Fruit fly (Drosophila melanogaster) whole organism, embryonic: ENCODE measurements around the gene Prx4.

ENCODE experiments used
- Awh ChIP-seq: fragments of 200-800 bp; sonication (Bioruptor generic); IDR thresholded peaks from 2 replicates; pipeline ENCODE4, ENCODE4 v1.3.6; 2022; ENCODE audit warnings: missing biosample characterization, missing genetic modification characterization
- CG10209 ChIP-seq: fragments of 200-800 bp; sonication (Bioruptor generic); optimal IDR thresholded peaks from 3 replicates; lab custom pipeline; 2017; ENCODE audit warnings: missing biosample characterization, mild to moderate bottlenecking, missing genetic modification characterization, missing genetic modification reagents
- CG11085 ChIP-seq: fragments of 200-800 bp; sonication (Bioruptor generic); IDR thresholded peaks from 2 replicates; pipeline ENCODE4 v1.3.6; 2022; ENCODE audit warnings: missing biosample characterization, missing genetic modification characterization
- CG11247 ChIP-seq: fragments of 200-800 bp; sonication (Bioruptor generic); IDR thresholded peaks from 2 replicates; pipeline ENCODE4 v1.3.6; 2022; ENCODE audit warnings: missing biosample characterization, missing genetic modification characterization
- CG11723 ChIP-seq: fragments of 200-800 bp; sonication (Bioruptor generic); optimal IDR thresholded peaks from 2 replicates; lab custom pipeline; 2017; ENCODE audit warnings: missing biosample characterization, mild to moderate bottlenecking, missing genetic modification characterization
- CG13123 ChIP-seq: fragments of 200-800 bp; sonication (Bioruptor generic); optimal IDR thresholded peaks from 2 replicates; lab custom pipeline; 2016; ENCODE audit warnings: missing biosample characterization, missing genetic modification characterization
- CG15514 ChIP-seq: fragments of 200-800 bp; sonication (Bioruptor generic); optimal IDR thresholded peaks from 3 replicates; lab custom pipeline; 2017; ENCODE audit warnings: missing biosample characterization, missing genetic modification characterization, mild to moderate bottlenecking, moderate library complexity, missing genetic modification reagents
- CG17802 ChIP-seq: fragments of 200-800 bp; sonication (Bioruptor generic); optimal IDR thresholded peaks from 2 replicates; lab custom pipeline; 2018; ENCODE audit warnings: missing biosample characterization, mild to moderate bottlenecking, missing genetic modification characterization, moderate library complexity
- CG18476 ChIP-seq: fragments of 200-800 bp; sonication (Bioruptor generic); optimal IDR thresholded peaks from 2 replicates; lab custom pipeline; 2016; ENCODE audit warnings: missing biosample characterization, mild to moderate bottlenecking, missing genetic modification characterization
- CG2129 ChIP-seq: fragments of 200-800 bp; sonication (Bioruptor generic); IDR thresholded peaks from 2 replicates; pipeline ENCODE4 v1.3.6; 2022; ENCODE audit warnings: missing biosample characterization, missing genetic modification characterization; ENCODE audit not compliant: partially characterized antibody
- CG30403 ChIP-seq: fragments of 200-800 bp; sonication (Bioruptor generic); optimal IDR thresholded peaks from 3 replicates; lab custom pipeline; 2016; ENCODE audit warnings: missing biosample characterization, missing genetic modification characterization
- CG3163 ChIP-seq: fragments of 200-800 bp; sonication (Bioruptor generic); optimal IDR thresholded peaks from 3 replicates; lab custom pipeline; 2016; ENCODE audit warnings: missing biosample characterization, missing genetic modification characterization
- CG32767 ChIP-seq: fragments of 200-800 bp; sonication (Bioruptor generic); IDR thresholded peaks from 2 replicates; pipeline ENCODE4 v1.3.6; 2022; ENCODE audit warnings: missing biosample characterization, missing genetic modification characterization
- CG6175 ChIP-seq: fragments of 200-800 bp; sonication (Bioruptor generic); IDR thresholded peaks from 3 replicates; pipeline ENCODE4 v1.3.6; 2022; ENCODE audit warnings: missing biosample characterization, missing genetic modification characterization
- CG6272 ChIP-seq: fragments of 200-800 bp; sonication (Bioruptor generic); IDR thresholded peaks from 2 replicates; pipeline ENCODE4 v1.3.6; 2022; ENCODE audit warnings: missing biosample characterization, missing genetic modification characterization
- CG7372 ChIP-seq: fragments of 200-800 bp; sonication (Bioruptor generic); IDR thresholded peaks from 2 replicates; pipeline ENCODE4 v1.3.6; 2022; ENCODE audit warnings: missing biosample characterization, missing genetic modification characterization
- CG7745 ChIP-seq: fragments of 200-800 bp; sonication (Bioruptor generic); optimal IDR thresholded peaks from 2 replicates; lab custom pipeline; 2018; ENCODE audit warnings: missing biosample characterization, mild to moderate bottlenecking, missing genetic modification characterization, moderate library complexity
- CG8281 ChIP-seq: fragments of 200-800 bp; sonication (Bioruptor generic); optimal IDR thresholded peaks from 2 replicates; lab custom pipeline; 2018; ENCODE audit warnings: missing biosample characterization, mild to moderate bottlenecking, missing genetic modification characterization, moderate library complexity
- CG9727 ChIP-seq: fragments of 200-800 bp; sonication (Bioruptor generic); optimal IDR thresholded peaks from 3 replicates; lab custom pipeline; 2017; ENCODE audit warnings: missing biosample characterization, mild to moderate bottlenecking, missing genetic modification characterization
- CG9817 ChIP-seq: fragments of 200-800 bp; sonication (Bioruptor generic); optimal IDR thresholded peaks from 2 replicates; lab custom pipeline; 2018; ENCODE audit warnings: missing biosample characterization, mild to moderate bottlenecking, missing genetic modification characterization, moderate library complexity
- CkIIα-i1 ChIP-seq: fragments of 200-800 bp; sonication (Bioruptor generic); IDR thresholded peaks from 2 replicates; pipeline ENCODE4 v1.3.6; 2022; ENCODE audit warnings: missing biosample characterization, missing genetic modification characterization
- E2f1 ChIP-seq: fragments of 200-800 bp; sonication (Bioruptor generic); IDR thresholded peaks from 2 replicates; pipeline ENCODE4 v1.3.6; 2022; ENCODE audit warnings: missing biosample characterization, missing genetic modification characterization
- HHEX ChIP-seq: fragments of 200-800 bp; sonication (Bioruptor generic); optimal IDR thresholded peaks from 3 replicates; lab custom pipeline; 2017; ENCODE audit warnings: missing biosample characterization, mild to moderate bottlenecking, missing genetic modification characterization, missing genetic modification reagents
- NFAT ChIP-seq: fragments of 200-800 bp; sonication (Bioruptor generic); IDR thresholded peaks from 2 replicates; pipeline ENCODE4 v1.3.6; 2022; ENCODE audit warnings: missing biosample characterization, missing genetic modification characterization
- Oaz ChIP-seq: fragments of 200-800 bp; sonication (Bioruptor generic); IDR thresholded peaks from 2 replicates; pipeline ENCODE4 v1.3.6; 2022; ENCODE audit warnings: missing biosample characterization, missing genetic modification characterization
- Poxn ChIP-seq: fragments of 200-800 bp; sonication (Bioruptor generic); IDR thresholded peaks from 2 replicates; pipeline ENCODE4 v1.3.6; 2022; ENCODE audit warnings: missing biosample characterization, missing genetic modification characterization
- Vsx1 ChIP-seq: fragments of 200-800 bp; sonication (Bioruptor generic); optimal IDR thresholded peaks from 2 replicates; lab custom pipeline; 2017; ENCODE audit warnings: missing biosample characterization, mild to moderate bottlenecking, missing genetic modification characterization, missing genetic modification reagents
- br ChIP-seq: fragments of >200 bp; optimal IDR thresholded peaks from 2 replicates; lab custom pipeline; 2017
- bsh ChIP-seq, 2 experiments: fragments of 200-800 bp; sonication (Bioruptor generic); optimal IDR thresholded peaks; 2 replicates each; lab custom pipeline; 2017 to 2018; ENCODE audit warnings: mild to moderate bottlenecking in 2 of 2, missing biosample characterization in 2 of 2, missing genetic modification characterization in 2 of 2, moderate library complexity in 1 of 2
- chinmo ChIP-seq: fragments of 200-800 bp; sonication (Bioruptor generic); IDR thresholded peaks from 4 replicates; pipeline ENCODE4 v1.3.6; 2022; ENCODE audit warnings: missing biosample characterization, missing genetic modification characterization; ENCODE audit not compliant: partially characterized antibody
- ci ChIP-seq: fragments of 200-800 bp; sonication (Bioruptor generic); IDR thresholded peaks from 3 replicates; pipeline ENCODE4 v1.3.6; 2022; ENCODE audit warnings: missing biosample characterization, missing genetic modification characterization
- emc ChIP-seq: fragments of 200-800 bp; sonication (Bioruptor generic); optimal IDR thresholded peaks from 2 replicates; lab custom pipeline; 2016; ENCODE audit warnings: missing biosample characterization, missing genetic modification characterization
- eve ChIP-seq, 2 experiments: fragments of >200 bp; optimal IDR thresholded peaks; 2 replicates each; lab custom pipeline; 2017; ENCODE audit warnings: missing biosample characterization in 2 of 2, missing genetic modification characterization in 2 of 2
- fd3F ChIP-seq: fragments of 200-800 bp; sonication (Bioruptor generic); optimal IDR thresholded peaks from 2 replicates; lab custom pipeline; 2018; ENCODE audit warnings: missing biosample characterization, mild to moderate bottlenecking, missing genetic modification characterization, moderate library complexity
- fd96Cb ChIP-seq: fragments of 200-800 bp; sonication (Bioruptor generic); optimal IDR thresholded peaks from 2 replicates; lab custom pipeline; 2018; ENCODE audit warnings: missing biosample characterization, mild to moderate bottlenecking, missing genetic modification characterization, moderate library complexity
- gcm ChIP-seq: fragments of 200-800 bp; sonication (Bioruptor generic); optimal IDR thresholded peaks from 2 replicates; lab custom pipeline; 2019; ENCODE audit warnings: missing biosample characterization, mild to moderate bottlenecking, missing genetic modification characterization, moderate library complexity
- gcm2 ChIP-seq: fragments of 200-800 bp; sonication (Bioruptor generic); optimal IDR thresholded peaks from 2 replicates; lab custom pipeline; 2016; ENCODE audit warnings: missing biosample characterization, missing genetic modification characterization
- hb ChIP-seq: fragments of 200-800 bp; sonication (Bioruptor generic); IDR thresholded peaks from 3 replicates; pipeline ENCODE4 v1.3.6; 2022; ENCODE audit warnings: missing biosample characterization, missing genetic modification characterization; ENCODE audit not compliant: partially characterized antibody
- kay ChIP-seq: fragments of 200-800 bp; sonication (Bioruptor generic); optimal IDR thresholded peaks from 2 replicates; lab custom pipeline; 2016; ENCODE audit warnings: missing biosample characterization, missing genetic modification characterization
- lola ChIP-seq, 3 experiments: fragments of >200 bp in 2 of 3; fragments of 200-800 bp in 1 of 3; sonication (Bioruptor generic) in 1 of 3; optimal IDR thresholded peaks; 2 replicates each; lab custom pipeline; 2017 to 2019; ENCODE audit warnings: missing biosample characterization in 3 of 3, missing genetic modification characterization in 3 of 3, mild to moderate bottlenecking in 1 of 3, moderate library complexity in 1 of 3
- nerfin-1 ChIP-seq: fragments of 200-800 bp; sonication (Bioruptor generic); optimal IDR thresholded peaks from 3 replicates; lab custom pipeline; 2019; ENCODE audit warnings: missing biosample characterization, mild to moderate bottlenecking, missing genetic modification characterization, moderate library complexity
- odd ChIP-seq: fragments of 200-800 bp; sonication (Bioruptor generic); optimal IDR thresholded peaks from 2 replicates; lab custom pipeline; 2017; ENCODE audit warnings: missing biosample characterization, mild to moderate bottlenecking, missing genetic modification characterization
- sc ChIP-seq, 3 experiments: fragments of >200 bp in 2 of 3; fragments of 200-800 bp in 1 of 3; sonication (Bioruptor generic) in 1 of 3; optimal IDR thresholded peaks; 2 replicates in 2 of 3; 3 replicates in 1 of 3; lab custom pipeline; 2017; ENCODE audit warnings: mild to moderate bottlenecking in 1 of 3, missing biosample characterization in 1 of 3, missing genetic modification characterization in 1 of 3, missing genetic modification reagents in 1 of 3
- shn ChIP-seq: fragments of 200-800 bp; sonication (Bioruptor generic); optimal IDR thresholded peaks from 3 replicates; lab custom pipeline; 2016; ENCODE audit warnings: missing biosample characterization, missing genetic modification characterization
- unpg ChIP-seq: fragments of 200-800 bp; sonication (Bioruptor generic); optimal IDR thresholded peaks from 3 replicates; lab custom pipeline; 2018; ENCODE audit warnings: missing biosample characterization, mild to moderate bottlenecking, missing genetic modification characterization, moderate library complexity
- vnd ChIP-seq: fragments of 200-800 bp; sonication (Bioruptor generic); IDR thresholded peaks from 3 replicates; pipeline ENCODE4 v1.3.6; 2022; ENCODE audit warnings: missing biosample characterization, missing genetic modification characterization; ENCODE audit not compliant: partially characterized antibody
- zen2 ChIP-seq: fragments of 200-800 bp; sonication (Bioruptor generic); IDR thresholded peaks from 3 replicates; pipeline ENCODE4 v1.3.6; 2022; ENCODE audit warnings: missing biosample characterization, missing genetic modification characterization; ENCODE audit not compliant: partially characterized antibody

Prx4 gene

DNA sequence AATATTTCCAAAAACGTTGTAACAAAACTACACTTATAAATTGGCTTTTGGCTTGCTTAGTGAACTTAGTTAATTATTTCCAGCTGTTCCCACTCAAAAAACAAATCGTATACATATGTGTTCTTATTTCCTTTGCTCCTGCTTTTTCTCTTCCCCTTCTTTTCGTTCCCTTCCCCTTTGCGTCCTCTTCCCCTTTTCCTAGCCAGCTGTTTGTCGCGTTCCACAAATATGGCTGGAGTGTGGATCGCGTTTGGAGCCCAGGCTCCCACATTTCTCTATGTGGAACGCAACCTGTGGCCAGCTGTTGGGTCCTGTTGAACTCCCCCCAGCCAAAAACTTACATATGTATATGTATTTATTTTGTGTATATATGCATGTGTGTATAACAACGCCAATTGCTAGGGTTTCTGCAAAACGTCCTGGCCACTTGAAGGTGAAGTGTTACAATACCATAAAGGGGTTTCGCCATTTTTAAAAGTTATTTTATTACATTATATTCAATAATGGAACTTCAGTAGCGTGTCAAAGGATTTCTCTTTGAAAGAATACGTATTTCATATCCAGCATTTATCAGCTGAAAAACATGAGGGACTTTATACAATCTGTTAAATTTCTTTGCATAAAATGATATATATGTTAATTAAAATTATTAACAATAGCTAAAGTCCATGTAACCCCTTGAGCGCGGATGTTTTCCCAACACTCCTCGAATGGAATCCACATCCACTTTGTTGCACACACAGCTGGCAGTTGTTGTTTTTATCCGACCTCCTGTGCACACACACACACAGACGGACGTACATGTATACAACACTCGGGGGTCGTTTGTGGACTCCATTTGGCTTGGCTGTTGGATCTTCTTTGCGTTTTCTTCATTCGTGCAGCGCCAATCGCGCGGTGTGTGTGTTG lies 29.8 kb downstream of the Prx4 start (continued):
- TF ChIP-seq CG9727 (GFP tag; lab: Kevin White, UChicago) (peak; percentile 22), CG3163 (GFP tag; lab: Kevin White, UChicago) (no peak), gcm (GFP tag; lab: Kevin White, UChicago) (no peak), Awh (GFP tag; lab: Robert Waterston, UW) (no peak), vnd (GFP tag; lab: Robert Waterston, UW) (no peak), chinmo (GFP tag; lab: Robert Waterston, UW) (0 out of 4 replicates have a peak, but pooled peaks have one; percentile 46), CG13123 (GFP tag; lab: Kevin White, UChicago) (no peak), sc (optimal IDR thresholded peaks at IDR 0.05; lab: Kevin White, UChicago) (no peak), sc (GFP tag; optimal IDR thresholded peaks at IDR 0.05; lab: Kevin White, UChicago) (no peak), CG18476 (GFP tag; lab: Kevin White, UChicago) (peak; percentile 42), CG7372 (GFP tag; lab: Robert Waterston, UW) (no peak), Oaz (GFP tag; lab: Robert Waterston, UW) (no peak), CG6175 (GFP tag; lab: Robert Waterston, UW) (no peak), Vsx1 (no peak), nerfin-1 (tag; lab: Kevin White, UChicago) (no peak), NFAT (no peak), br (lab: Kevin White, UChicago) (no peak), emc (GFP tag; lab: Kevin White, UChicago) (no peak), kay (no peak), hb (GFP tag; lab: Robert Waterston, UW) (no peak), fd3F (no peak), E2f1 (GFP tag; lab: Robert Waterston, UW) (no peak), unpg (GFP tag; lab: Kevin White, UChicago) (no peak), eve (GFP tag; optimal IDR thresholded peaks at IDR 0.05; lab: Kevin White, UChicago) (no peak), CG8281 (tag; lab: Kevin White, UChicago) (no peak), CG11247 (GFP tag; lab: Robert Waterston, UW) (no peak), Poxn (GFP tag; lab: Robert Waterston, UW) (no peak), zen2 (GFP tag; lab: Robert Waterston, UW) (no peak), ci (GFP tag; lab: Robert Waterston, UW) (peak; percentile 26; the same call in 1 of the 3 replicates), CG2129 (GFP tag; lab: Robert Waterston, UW) (no peak), CG11723 (GFP tag; lab: Kevin White, UChicago) (peak; percentile 20), CG11085 (no peak), CG17802 (tag; lab: Kevin White, UChicago) (no peak), CG7745 (no peak), CG15514 (GFP tag; lab: Kevin White, UChicago) (peak; percentile 16), CG30403 (GFP tag; lab: Kevin White, UChicago) (no peak), fd96Cb (tag; lab: Kevin White, UChicago) (no peak), lola (GFP tag; optimal IDR thresholded peaks at IDR 0.05; lab: Kevin White, UChicago) (no peak), CG6272 (no peak), CG32767 (peak; percentile 74; the same call in 1 of the 2 replicates), CG10209 (GFP tag; lab: Kevin White, UChicago) (peak; percentile 25), odd (GFP tag; lab: Kevin White, UChicago) (no peak), HHEX (GFP tag; lab: Kevin White, UChicago) (no peak), gcm2 (GFP tag; lab: Kevin White, UChicago) (no peak), CkIIα-i1 (GFP tag; lab: Robert Waterston, UW) (no peak), bsh (GFP tag; optimal IDR thresholded peaks at IDR 0.05; lab: Kevin White, UChicago) (no peak), shn (GFP tag; lab: Kevin White, UChicago) (no peak), CG9817 (tag; lab: Kevin White, UChicago) (no peak)
